Worm (Caenorhabditis elegans) whole organism, L2 larva: ENCODE measurements around the gene cng-2.

Source experiments
- C34F6.9 ChIP-seq: fragments of 150-350 bp; optimal IDR thresholded peaks from 2 replicates; lab custom pipeline; 2014; ENCODE audit warnings: missing biosample characterization, missing genetic modification characterization
- F13H6.1 ChIP-seq: sonication (generic microtip); optimal IDR thresholded peaks from 2 replicates; lab custom pipeline; 2016; ENCODE audit warnings: missing genetic modification characterization, missing compliant biosample characterization
- R02D3.7 ChIP-seq: fragments of 150-350 bp; optimal IDR thresholded peaks from 2 replicates; lab custom pipeline; 2014; ENCODE audit warnings: missing biosample characterization, missing genetic modification characterization
- Y55F3AM.14 ChIP-seq: fragments of 200-800 bp; sonication (Bioruptor generic); optimal IDR thresholded peaks from 2 replicates; lab custom pipeline; 2018; ENCODE audit warnings: mild to moderate bottlenecking, missing genetic modification characterization, missing compliant biosample characterization
- ZK546.5 ChIP-seq: sonication (generic microtip); optimal IDR thresholded peaks from 2 replicates; lab custom pipeline; 2017; ENCODE audit warnings: missing biosample characterization, missing genetic modification characterization
- alr-1 ChIP-seq: fragments of 150-350 bp; optimal IDR thresholded peaks from 2 replicates; lab custom pipeline; 2014; ENCODE audit warnings: missing biosample characterization, missing genetic modification characterization
- aly-2 ChIP-seq: fragments of 150-350 bp; optimal IDR thresholded peaks from 2 replicates; lab custom pipeline; 2014; ENCODE audit warnings: missing biosample characterization, missing genetic modification characterization
- ama-1 ChIP-seq: fragments of 150-350 bp; optimal IDR thresholded peaks from 2 replicates; lab custom pipeline; 2018; ENCODE audit warnings: inconsistent platforms
- blmp-1 ChIP-seq: sonication (generic microtip); optimal IDR thresholded peaks from 2 replicates; lab custom pipeline; 2017; ENCODE audit warnings: missing genetic modification characterization, mild to moderate bottlenecking, missing compliant biosample characterization, antibody characterized with exemption, moderate library complexity; ENCODE audit not compliant: insufficient read depth
- ceh-16 ChIP-seq: fragments of 150-350 bp; optimal IDR thresholded peaks from 2 replicates; lab custom pipeline; 2014; ENCODE audit warnings: missing biosample characterization, missing genetic modification characterization
- ceh-82 ChIP-seq: fragments of 150-350 bp; optimal IDR thresholded peaks from 2 replicates; lab custom pipeline; 2014; ENCODE audit warnings: missing biosample characterization, missing genetic modification characterization
- crh-2 ChIP-seq: sonication (generic microtip); optimal IDR thresholded peaks from 2 replicates; lab custom pipeline; 2017; ENCODE audit warnings: missing biosample characterization, missing genetic modification characterization
- dmd-4 ChIP-seq: sonication (generic microtip); optimal IDR thresholded peaks from 2 replicates; lab custom pipeline; 2017; ENCODE audit warnings: missing biosample characterization, missing genetic modification characterization
- egl-27 ChIP-seq: sonication (generic microtip); optimal IDR thresholded peaks from 3 replicates; lab custom pipeline; 2017; ENCODE audit warnings: missing biosample characterization, missing genetic modification reagents, missing genetic modification characterization
- elt-1 ChIP-seq: fragments of 150-350 bp; optimal IDR thresholded peaks from 2 replicates; lab custom pipeline; 2014; ENCODE audit warnings: missing biosample characterization, missing genetic modification characterization
- elt-3 ChIP-seq: sonication (generic microtip); optimal IDR thresholded peaks from 2 replicates; lab custom pipeline; 2017; ENCODE audit warnings: missing biosample characterization, missing genetic modification characterization
- fos-1 ChIP-seq: fragments of 150-350 bp; optimal IDR thresholded peaks from 2 replicates; lab custom pipeline; 2014; ENCODE audit warnings: missing biosample characterization, missing genetic modification characterization
- gmeb-1 ChIP-seq: fragments of 150-350 bp; optimal IDR thresholded peaks from 2 replicates; lab custom pipeline; 2014; ENCODE audit warnings: missing biosample characterization, missing genetic modification characterization
- lin-11 ChIP-seq: fragments of 150-350 bp; sonication (generic microtip); optimal IDR thresholded peaks from 2 replicates; lab custom pipeline; 2014; ENCODE audit warnings: missing biosample characterization, missing genetic modification characterization, inconsistent platforms, mixed read lengths
- lin-13 ChIP-seq: fragments of 150-350 bp; optimal IDR thresholded peaks from 2 replicates; lab custom pipeline; 2014; ENCODE audit warnings: missing biosample characterization, missing genetic modification reagents, missing genetic modification characterization
- lin-39 ChIP-seq: fragments of 150-350 bp; optimal IDR thresholded peaks from 2 replicates; lab custom pipeline; 2014; ENCODE audit warnings: missing biosample characterization, missing genetic modification reagents, missing genetic modification characterization
- lsy-2 ChIP-seq, 2 experiments: fragments of 150-350 bp in 1 of 2; sonication (generic microtip) in 1 of 2; optimal IDR thresholded peaks; 2 replicates each; lab custom pipeline; 2014 to 2017; ENCODE audit warnings: missing biosample characterization in 2 of 2, missing genetic modification characterization in 2 of 2
- mab-5 ChIP-seq: fragments of 150-350 bp; optimal IDR thresholded peaks from 2 replicates; lab custom pipeline; 2014; ENCODE audit warnings: missing biosample characterization, missing genetic modification characterization
- mbf-1 ChIP-seq: sonication (generic microtip); optimal IDR thresholded peaks from 2 replicates; lab custom pipeline; 2017; ENCODE audit warnings: missing biosample characterization, missing genetic modification characterization
- mdl-1 ChIP-seq, 2 experiments: fragments of 150-350 bp in 1 of 2; sonication (generic microtip) in 1 of 2; optimal IDR thresholded peaks; 2 replicates each; lab custom pipeline; 2017; ENCODE audit warnings: missing biosample characterization in 2 of 2, missing genetic modification characterization in 2 of 2
- nhr-10 ChIP-seq: sonication (generic microtip); optimal IDR thresholded peaks from 2 replicates; lab custom pipeline; 2017; ENCODE audit warnings: missing biosample characterization, missing genetic modification characterization
- nhr-11 ChIP-seq: fragments of 150-350 bp; optimal IDR thresholded peaks from 2 replicates; lab custom pipeline; 2014; ENCODE audit warnings: missing biosample characterization, missing genetic modification characterization
- nhr-12 ChIP-seq: fragments of 150-350 bp; optimal IDR thresholded peaks from 2 replicates; lab custom pipeline; 2014; ENCODE audit warnings: missing biosample characterization, missing genetic modification characterization
- nhr-129 ChIP-seq: fragments of 150-350 bp; optimal IDR thresholded peaks from 2 replicates; lab custom pipeline; 2014; ENCODE audit warnings: missing biosample characterization, missing genetic modification characterization
- nhr-21 ChIP-seq: fragments of 150-350 bp; optimal IDR thresholded peaks from 2 replicates; lab custom pipeline; 2014; ENCODE audit warnings: missing biosample characterization, missing genetic modification characterization
- nhr-23 ChIP-seq: fragments of 150-350 bp; optimal IDR thresholded peaks from 2 replicates; lab custom pipeline; 2014; ENCODE audit warnings: missing biosample characterization, missing genetic modification reagents, missing genetic modification characterization
- nhr-237 ChIP-seq: fragments of 150-350 bp; optimal IDR thresholded peaks from 2 replicates; lab custom pipeline; 2014; ENCODE audit warnings: missing biosample characterization, missing genetic modification characterization
- nhr-25 ChIP-seq: fragments of 150-350 bp; sonication (generic microtip); optimal IDR thresholded peaks from 3 replicates; lab custom pipeline; 2014; ENCODE audit warnings: missing biosample characterization, missing genetic modification characterization
- nhr-6 ChIP-seq: fragments of 150-350 bp; optimal IDR thresholded peaks from 2 replicates; lab custom pipeline; 2014; ENCODE audit warnings: missing biosample characterization, missing genetic modification characterization
- nhr-77 ChIP-seq: fragments of 150-350 bp; optimal IDR thresholded peaks from 2 replicates; lab custom pipeline; 2014; ENCODE audit warnings: missing biosample characterization, missing genetic modification characterization
- peb-1 ChIP-seq: fragments of 150-350 bp; optimal IDR thresholded peaks from 2 replicates; lab custom pipeline; 2014; ENCODE audit warnings: missing biosample characterization, missing genetic modification characterization
- sem-4 ChIP-seq: fragments of 150-350 bp; optimal IDR thresholded peaks from 2 replicates; lab custom pipeline; 2014; ENCODE audit warnings: missing biosample characterization, missing genetic modification reagents, missing genetic modification characterization
- skn-1 ChIP-seq: sonication (generic microtip); optimal IDR thresholded peaks from 2 replicates; lab custom pipeline; 2017; ENCODE audit warnings: missing biosample characterization, missing genetic modification characterization
- sma-3 ChIP-seq: sonication (generic microtip); optimal IDR thresholded peaks from 2 replicates; lab custom pipeline; 2016; ENCODE audit warnings: missing genetic modification reagents, missing genetic modification characterization, missing compliant biosample characterization
- sma-9 ChIP-seq, 2 experiments: fragments of 150-350 bp in 1 of 2; sonication (generic microtip) in 1 of 2; optimal IDR thresholded peaks; 2 replicates each; lab custom pipeline; 2014 to 2016; ENCODE audit warnings: missing genetic modification characterization in 2 of 2, mild to moderate bottlenecking in 1 of 2, missing biosample characterization in 1 of 2, missing compliant biosample characterization in 1 of 2, missing genetic modification reagents in 1 of 2, moderate library complexity in 1 of 2
- snpc-4 ChIP-seq: fragments of 150-350 bp; optimal IDR thresholded peaks from 2 replicates; lab custom pipeline; 2014; ENCODE audit warnings: missing biosample characterization, missing genetic modification characterization
- unc-39 ChIP-seq: fragments of 150-350 bp; optimal IDR thresholded peaks from 2 replicates; lab custom pipeline; 2014; ENCODE audit warnings: missing biosample characterization, missing genetic modification characterization
- unc-55 ChIP-seq: fragments of 150-350 bp; sonication (generic microtip); optimal IDR thresholded peaks from 3 replicates; lab custom pipeline; 2014; ENCODE audit warnings: missing biosample characterization, missing genetic modification reagents, missing genetic modification characterization
- unc-62 ChIP-seq: fragments of 150-350 bp; optimal IDR thresholded peaks from 2 replicates; lab custom pipeline; 2014; ENCODE audit warnings: missing biosample characterization, missing genetic modification reagents, missing genetic modification characterization
- zag-1 ChIP-seq: fragments of 150-350 bp; optimal IDR thresholded peaks from 2 replicates; lab custom pipeline; 2014; ENCODE audit warnings: missing biosample characterization, missing genetic modification characterization
- ztf-1 ChIP-seq: fragments of 200-800 bp; sonication (Bioruptor generic); conservative IDR thresholded peaks from 2 replicates; pipeline ENCODE4 v1.3.6; 2022; ENCODE audit warnings: missing genetic modification characterization, missing compliant biosample characterization
- ztf-11 ChIP-seq: sonication (generic microtip); optimal IDR thresholded peaks from 2 replicates; lab custom pipeline; 2017; ENCODE audit warnings: missing biosample characterization, missing genetic modification characterization
- ztf-4 ChIP-seq: fragments of 150-350 bp; optimal IDR thresholded peaks from 2 replicates; lab custom pipeline; 2014; ENCODE audit warnings: missing biosample characterization, missing genetic modification characterization

cng-2 gene

ce11 chrIV:2032946-2033411, 4.0 kb upstream of the cng-2 start, which contains the start of gene cpsf-1:
Gene cpsf-1, minus strand, starts transcription at chrIV:2032996.
- no peak for TF ChIP-seq ama-1 (lab: Kevin White, UChicago)
- TF ChIP-seq sem-4 (tag; lab: Kevin White, UChicago): peak; percentile 75
- no peak for TF ChIP-seq Y55F3AM.14
- TF ChIP-seq nhr-77 (tag; lab: Kevin White, UChicago): peak; percentile 48
- no peak for TF ChIP-seq aly-2 (tag; lab: Kevin White, UChicago)
- TF ChIP-seq lsy-2 (tag; optimal IDR thresholded peaks at IDR 0.05; lab: Kevin White, UChicago): peak; percentile 74 to 88
- peak; percentile 42 for TF ChIP-seq egl-27 (tag; lab: Kevin White, UChicago)
- no peak for TF ChIP-seq sma-9 (GFP tag; optimal IDR thresholded peaks at IDR 0.05; lab: Kevin White, UChicago)
- TF ChIP-seq sma-9 (tag; optimal IDR thresholded peaks at IDR 0.05; lab: Kevin White, UChicago): no peak
- no peak for TF ChIP-seq mab-5 (tag; lab: Kevin White, UChicago)
- no peak for TF ChIP-seq snpc-4 (tag; lab: Kevin White, UChicago)
- no peak for TF ChIP-seq ZK546.5
- no peak for TF ChIP-seq lin-39 (tag; lab: Kevin White, UChicago)
- no peak for TF ChIP-seq nhr-10 (tag; lab: Kevin White, UChicago)
- TF ChIP-seq nhr-21 (tag; lab: Kevin White, UChicago): peak; percentile 63
- no peak for TF ChIP-seq nhr-23 (tag; lab: Kevin White, UChicago)
- TF ChIP-seq ceh-16 (tag; lab: Kevin White, UChicago): no peak
- TF ChIP-seq peb-1 (tag; lab: Kevin White, UChicago): no peak
- peak; percentile 59 for TF ChIP-seq nhr-6
- TF ChIP-seq alr-1 (tag; lab: Kevin White, UChicago): no peak
- TF ChIP-seq nhr-25 (tag; lab: Kevin White, UChicago): no peak
- no peak for TF ChIP-seq unc-62 (GFP tag; lab: Kevin White, UChicago)
- TF ChIP-seq lin-11 (tag; lab: Kevin White, UChicago): peak; percentile 54
- TF ChIP-seq blmp-1: no peak
- TF ChIP-seq nhr-11 (tag; lab: Kevin White, UChicago): no peak
- no peak for TF ChIP-seq elt-1 (tag; lab: Kevin White, UChicago)
- TF ChIP-seq crh-2: peak; percentile 87
- TF ChIP-seq nhr-237 (tag; lab: Kevin White, UChicago): no peak
- TF ChIP-seq zag-1 (tag; lab: Kevin White, UChicago): peak; percentile 9
- peak; percentile 87 for TF ChIP-seq sma-3 (GFP tag; lab: Kevin White, UChicago)
- TF ChIP-seq skn-1 (tag; lab: Kevin White, UChicago): no peak
- peak; percentile 82 for TF ChIP-seq gmeb-1 (tag; lab: Kevin White, UChicago)
- TF ChIP-seq lin-13: peak; percentile 93
- TF ChIP-seq R02D3.7: no peak
- TF ChIP-seq ztf-11 (tag; lab: Kevin White, UChicago): no peak
- no peak for TF ChIP-seq mdl-1 (tag; optimal IDR thresholded peaks at IDR 0.05; lab: Kevin White, UChicago)
- TF ChIP-seq mbf-1: no peak
- TF ChIP-seq dmd-4 (tag; lab: Kevin White, UChicago): no peak
- TF ChIP-seq nhr-129 (tag; lab: Kevin White, UChicago): peak; percentile 88
- TF ChIP-seq fos-1 (tag; lab: Kevin White, UChicago): peak; percentile 76
- no peak for TF ChIP-seq elt-3
- TF ChIP-seq unc-39 (tag; lab: Kevin White, UChicago): no peak
- TF ChIP-seq C34F6.9 (tag; lab: Kevin White, UChicago): peak; percentile 90
- TF ChIP-seq F13H6.1: peak; percentile 76
- TF ChIP-seq ceh-82 (tag; lab: Kevin White, UChicago): no peak
- TF ChIP-seq unc-55: peak; percentile 96
- TF ChIP-seq ztf-4 (tag; lab: Kevin White, UChicago): no peak
- no peak for TF ChIP-seq ztf-1
- no peak for TF ChIP-seq nhr-12 (tag; lab: Kevin White, UChicago)
